Worm (Caenorhabditis elegans): ENCODE results near the gene cal-3.

ce11 chrIV:3847489-3847888 is 12.5 kb upstream of the cal-3 start:
- no peak for TF ChIP-seq pha-4 (tag; optimal IDR thresholded peaks at IDR 0.05)
- no peak for TF ChIP-seq hmg-1.2 (GFP tag; IDR thresholded peaks at IDR 0.05)
- TF ChIP-seq mes-4 (tag; optimal IDR thresholded peaks at IDR 0.05), result no peak
- no peak for TF ChIP-seq D2030.7 (GFP tag; IDR thresholded peaks at IDR 0.05)
- no peak for TF ChIP-seq dpl-1 (GFP tag; optimal IDR thresholded peaks at IDR 0.05)
- no peak for TF ChIP-seq atf-7 (tag; optimal IDR thresholded peaks at IDR 0.05)
- no peak for TF ChIP-seq nfya-1 (tag; optimal IDR thresholded peaks at IDR 0.05; ENCODE audit: borderline replicate concordance, insufficient read depth)
- no peak for TF ChIP-seq him-1 (tag; optimal IDR thresholded peaks at IDR 0.05)
- no peak for TF ChIP-seq ZK185.1 (tag; optimal IDR thresholded peaks at IDR 0.05; ENCODE audit: poor library complexity, severe bottlenecking)
- no peak for TF ChIP-seq let-526 (GFP tag; IDR thresholded peaks at IDR 0.05)
- no peak for TF ChIP-seq snpc-4 (GFP tag; optimal IDR thresholded peaks at IDR 0.05)
- no peak for TF ChIP-seq snpc-4 (tag; optimal IDR thresholded peaks at IDR 0.05)
